Worm (Caenorhabditis elegans) whole organism, L4/young adult: ENCODE measurements around the gene Y45G5AM.3.
A peak's percentile ranks its signal among the peaks of the same experiment; 100 is the strongest.
"Not testable (repeated sequence)": the region's sequence is repeated elsewhere in the genome, so short reads cannot be mapped to it uniquely, and the experiment has no call there.

Experiments
- W03F9.2 ChIP-seq: fragments of 150-350 bp; optimal IDR thresholded peaks from 2 replicates; lab custom pipeline; 2014; ENCODE audit warnings: missing biosample characterization, missing genetic modification characterization
- dao-5 ChIP-seq: sonication (generic microtip); optimal IDR thresholded peaks from 2 replicates; lab custom pipeline; 2016; ENCODE audit warnings: missing genotype, missing genetic modification characterization, moderate library complexity, missing compliant biosample characterization
- him-1 ChIP-seq: sonication (generic microtip); optimal IDR thresholded peaks from 2 replicates; lab custom pipeline; 2016; ENCODE audit warnings: missing genotype, missing genetic modification reagents, missing genetic modification characterization, missing compliant biosample characterization

The Y45G5AM.3 gene

DNA sequence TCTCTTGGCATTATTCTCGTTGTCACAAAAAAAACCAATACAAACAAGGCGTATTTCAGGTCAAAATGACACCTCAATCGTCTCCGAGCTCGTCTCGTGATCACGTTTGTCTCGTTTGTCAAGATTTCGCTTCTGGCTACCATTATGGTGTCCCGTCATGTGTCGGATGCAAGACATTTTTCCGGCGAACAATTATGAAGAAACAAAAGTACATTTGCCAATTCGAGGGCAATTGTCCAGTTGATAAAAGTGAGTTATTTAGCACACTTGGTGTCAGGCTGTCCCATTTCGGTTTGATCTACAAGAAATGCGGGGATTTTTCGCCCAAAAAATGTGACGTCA, 22.8 kb downstream of the Y45G5AM.3 start, which contains the start of gene nhr-114:
Gene nhr-114, plus strand, starts transcription at position 59 of the 342 bp plus-strand sequence.
- TF ChIP-seq him-1 (tag; lab: Kevin White, UChicago), result no peak

- TF ChIP-seq him-1 (tag; lab: Kevin White, UChicago) (no peak), W03F9.2 (tag; lab: Kevin White, UChicago) (no peak), dao-5 (tag; lab: Kevin White, UChicago) (no peak)
These were observed 25.3 kb downstream of the Y45G5AM.3 start for ce11 chrV:4189618-4190017.

ce11 chrV:4190232-4190631, 25.9 kb downstream of the Y45G5AM.3 start:
- no peak for TF ChIP-seq W03F9.2 (tag; lab: Kevin White, UChicago)
- TF ChIP-seq him-1 (tag; lab: Kevin White, UChicago), result no peak
- no peak for TF ChIP-seq dao-5 (tag; lab: Kevin White, UChicago)

ce11 chrV:4192688-4193471, 28.5 kb downstream of the Y45G5AM.3 start:
- no peak for TF ChIP-seq him-1 (tag; lab: Kevin White, UChicago)
- TF ChIP-seq dao-5 (tag; lab: Kevin White, UChicago), result no peak
- no peak for TF ChIP-seq W03F9.2 (tag; lab: Kevin White, UChicago)

ce11 chrV:4194587-4195211, 30.3 kb downstream of the Y45G5AM.3 start, which contains the start of gene Y45G5AM.9:
TSS of gene Y45G5AM.9 (minus strand) at chrV:4194637.
- TF ChIP-seq W03F9.2 (tag; lab: Kevin White, UChicago) (no peak), dao-5 (tag; lab: Kevin White, UChicago) (no peak), him-1 (tag; lab: Kevin White, UChicago) (peak; percentile 43)

DNA sequence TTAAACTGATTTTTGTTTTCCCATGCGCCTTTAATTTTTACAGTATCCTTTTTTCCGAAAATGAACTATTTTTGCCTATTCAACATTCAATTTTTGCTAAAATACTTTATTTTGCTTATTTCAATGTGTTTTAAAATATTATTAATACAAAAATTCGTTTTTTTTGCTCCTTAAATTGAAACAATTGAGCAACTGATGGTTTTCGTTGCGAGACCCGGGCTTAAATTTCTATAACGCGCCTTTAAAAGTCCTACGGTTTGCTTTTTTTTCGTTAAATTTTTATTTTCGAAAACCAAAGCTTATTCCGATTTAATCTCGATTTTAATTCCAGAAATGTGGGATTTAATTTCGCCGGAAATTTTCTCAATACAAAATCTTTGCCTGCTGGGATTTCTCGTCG, 30.9 kb downstream of the Y45G5AM.3 start, which contains the start of gene algn-5:
Gene algn-5, plus strand, starts transcription at position 295 of the 400 bp plus-strand sequence.
- TF ChIP-seq him-1 (tag; lab: Kevin White, UChicago), result no peak
- TF ChIP-seq dao-5 (tag; lab: Kevin White, UChicago), result no peak
- no peak for TF ChIP-seq W03F9.2 (tag; lab: Kevin White, UChicago)

ce11 chrV:4199185-4199584, 34.8 kb downstream of the Y45G5AM.3 start, which contains the start of gene rpac-40:
TSS of gene rpac-40 (plus strand) at chrV:4199485.
- TF ChIP-seq W03F9.2 (tag; lab: Kevin White, UChicago) (no peak), him-1 (tag; lab: Kevin White, UChicago) (no peak), dao-5 (tag; lab: Kevin White, UChicago) (no peak)

DNA sequence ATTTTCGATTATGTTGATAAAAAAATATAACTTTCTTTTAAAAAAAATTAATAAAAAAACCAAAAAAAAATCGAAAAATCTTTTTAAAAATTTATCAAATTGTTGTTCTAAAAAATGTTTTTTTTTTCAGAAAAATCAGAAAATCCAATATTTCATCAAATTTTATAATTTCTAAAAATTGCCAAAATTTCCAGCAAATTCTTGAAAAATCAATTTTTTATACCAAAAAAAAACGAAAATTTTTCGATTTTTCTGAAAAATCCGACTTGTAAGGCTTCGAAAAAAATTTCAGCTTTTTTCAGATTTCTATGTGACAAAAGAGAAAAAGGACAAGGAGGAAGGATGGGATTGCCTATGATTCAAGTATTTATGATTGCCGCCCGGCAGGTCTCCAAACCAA, 40.1 kb downstream of the Y45G5AM.3 start, which contains the start of gene H43I07.1:
Gene H43I07.1, plus strand, starts transcription at position 301 of the 400 bp plus-strand sequence.
- TF ChIP-seq him-1 (tag; lab: Kevin White, UChicago) (no peak), dao-5 (tag; lab: Kevin White, UChicago) (no peak), W03F9.2 (tag; lab: Kevin White, UChicago) (no peak)

DNA sequence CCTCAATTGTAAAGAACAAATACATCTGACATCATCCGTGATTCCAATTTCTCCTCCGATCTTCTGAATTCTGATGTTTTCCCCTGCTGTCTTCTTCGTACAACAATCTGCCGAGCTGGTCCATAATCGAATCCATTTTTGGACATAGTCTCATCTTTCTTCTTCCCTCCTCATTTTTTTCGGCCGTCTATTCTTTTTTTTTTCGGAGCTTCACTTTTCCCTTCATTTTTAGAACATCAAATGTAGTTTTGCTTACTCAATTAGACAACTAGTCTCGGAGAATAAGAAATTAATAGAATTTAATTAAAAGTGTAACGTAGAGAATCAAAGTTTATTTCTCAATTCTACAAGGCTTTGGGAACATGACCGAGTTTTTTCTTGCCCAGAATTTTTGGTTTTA, 47.2 kb downstream of the Y45G5AM.3 start:
- no peak for TF ChIP-seq him-1 (tag; lab: Kevin White, UChicago)
- TF ChIP-seq dao-5 (tag; lab: Kevin White, UChicago), result no peak
- no peak for TF ChIP-seq W03F9.2 (tag; lab: Kevin White, UChicago)

ce11 chrV:4215856-4216255, 51.5 kb downstream of the Y45G5AM.3 start, which contains the start of gene H43I07.4:
TSS of gene H43I07.4 (plus strand) at chrV:4216156.
- not testable (repeated sequence) for TF ChIP-seq him-1, W03F9.2, dao-5 (tag; lab: Kevin White, UChicago)
